Worm (Caenorhabditis elegans) whole organism, late embryonic: Measurements from ENCODE around the gene srw-145.

Experiments
- C08G9.2 ChIP-seq: sonication (generic microtip); optimal IDR thresholded peaks from 2 replicates; lab custom pipeline; 2016; ENCODE audit warnings: mild to moderate bottlenecking, missing genetic modification characterization, moderate library complexity, missing compliant biosample characterization
- dve-1 ChIP-seq: sonication (generic microtip); optimal IDR thresholded peaks from 2 replicates; lab custom pipeline; 2017; ENCODE audit warnings: antibody characterized with exemption, mild to moderate bottlenecking, missing genetic modification characterization, missing compliant biosample characterization
- lin-11 ChIP-seq: fragments of 200-800 bp; sonication (Bioruptor generic); optimal IDR thresholded peaks from 2 replicates; lab custom pipeline; 2018; ENCODE audit warnings: mild to moderate bottlenecking, missing genetic modification characterization, missing compliant biosample characterization
- nfya-1 ChIP-seq: sonication (generic microtip); optimal IDR thresholded peaks from 2 replicates; lab custom pipeline; 2017; ENCODE audit warnings: missing genetic modification characterization, mild to moderate bottlenecking, missing compliant biosample characterization, antibody characterized with exemption, moderate library complexity
- pat-9 ChIP-seq: fragments of 200-800 bp; sonication (Bioruptor generic); optimal IDR thresholded peaks from 2 replicates; lab custom pipeline; 2018; ENCODE audit warnings: mild to moderate bottlenecking, missing genetic modification characterization, moderate library complexity, missing compliant biosample characterization
- pha-4 ChIP-seq: fragments of 150-350 bp; optimal IDR thresholded peaks from 2 replicates; lab custom pipeline; 2018; ENCODE audit warnings: missing biosample characterization, missing genetic modification reagents, missing genetic modification characterization
- ttx-3 ChIP-seq: sonication (generic microtip); optimal IDR thresholded peaks from 2 replicates; lab custom pipeline; 2016; ENCODE audit warnings: missing genetic modification reagents, missing genetic modification characterization, missing compliant biosample characterization

- TF ChIP-seq C08G9.2 (tag; lab: Kevin White, UChicago): no peak
- TF ChIP-seq pat-9 (tag; lab: Kevin White, UChicago): no peak
- TF ChIP-seq nfya-1 (tag; lab: Kevin White, UChicago): no peak
- TF ChIP-seq ttx-3: no peak
- no peak for TF ChIP-seq pha-4 (tag; lab: Kevin White, UChicago)
- TF ChIP-seq dve-1 (tag; lab: Kevin White, UChicago): no peak
- no peak for TF ChIP-seq lin-11
These were observed 1.5 kb upstream of the srw-145 start for ce11 chrV:13935423-13935822.
